Fruit fly (Drosophila melanogaster): ENCODE measurements around the gene Cyp4d14.

DNA sequence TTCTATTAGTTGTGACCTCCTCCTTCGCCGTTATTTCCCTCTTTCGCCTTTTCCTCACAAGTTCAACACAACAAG, 36.9 kb downstream of the Cyp4d14 start, which contains the start of gene ph-p:
- no peak for TF ChIP-seq Hr38 (GFP tag; optimal IDR thresholded peaks at IDR 0.05)
- no peak for TF ChIP-seq CG15336 (GFP tag; IDR thresholded peaks at IDR 0.05)
- no peak for TF ChIP-seq CG6854 (GFP tag; optimal IDR thresholded peaks at IDR 0.05)
- TF ChIP-seq CG16779 (tag; optimal IDR thresholded peaks at IDR 0.05) = no peak
- TF ChIP-seq CG8119 (GFP tag; IDR thresholded peaks at IDR 0.05) = no peak
- no peak for TF ChIP-seq Eip75B (GFP tag; optimal IDR thresholded peaks at IDR 0.05)
- no peak for TF ChIP-seq CG6792 (GFP tag; optimal IDR thresholded peaks at IDR 0.05)
